Fruit fly (Drosophila melanogaster): ENCODE results near the gene Bka.

DNA sequence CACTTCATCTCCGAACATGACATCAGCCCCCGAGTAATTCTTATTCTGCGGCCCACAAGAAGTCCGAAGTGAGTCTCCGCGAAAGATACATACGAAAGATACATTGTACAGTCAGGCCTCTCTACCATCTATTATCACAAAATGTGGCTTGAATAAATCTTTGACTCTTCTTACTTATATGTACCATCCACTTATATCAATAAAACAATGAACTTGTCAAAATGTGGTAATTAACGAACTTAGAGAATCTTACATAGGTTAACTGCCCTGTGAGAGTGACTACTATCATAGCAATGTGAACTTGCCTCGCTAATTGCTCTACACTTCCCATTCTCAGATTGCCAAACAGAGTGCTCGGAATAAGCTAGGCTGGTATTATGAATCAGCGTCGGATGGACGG is 11.6 kb downstream of the Bka start:
- TF ChIP-seq pan (optimal IDR thresholded peaks at IDR 0.05) (no peak), CG9705 (GFP tag; optimal IDR thresholded peaks at IDR 0.05) (no peak)
